Fruit fly (Drosophila melanogaster) whole organism: Measurements from ENCODE around the gene CG7985.

Experiments
- CG8478 ChIP-seq: fragments of >200 bp; optimal IDR thresholded peaks from 2 replicates; lab custom pipeline; 2018; ENCODE audit warnings: inconsistent platforms
- Dll ChIP-seq: fragments of >200 bp; optimal IDR thresholded peaks from 2 replicates; lab custom pipeline; 2017
- EcR ChIP-seq, 2 experiments: fragments of >200 bp; optimal IDR thresholded peaks; 2 replicates each; lab custom pipeline; 2017; ENCODE audit warnings: missing biosample characterization in 2 of 2, missing genetic modification characterization in 2 of 2, missing genetic modification reagents in 2 of 2
- pan ChIP-seq: fragments of >200 bp; optimal IDR thresholded peaks from 2 replicates; lab custom pipeline; 2017
- psq ChIP-seq: fragments of >200 bp; optimal IDR thresholded peaks from 2 replicates; lab custom pipeline; 2017
- usp ChIP-seq: fragments of >200 bp; optimal IDR thresholded peaks from 2 replicates; lab custom pipeline; 2017; ENCODE audit warnings: missing biosample characterization, missing genetic modification characterization, mixed read lengths

dm6 chr3R:18242089-18242955 is 42.7 kb downstream of the CG7985 start, which contains the start of the genes CG7156 and 14-3-3epsilon:
- TF ChIP-seq EcR (GFP tag; optimal IDR thresholded peaks at IDR 0.05; lab: Kevin White, UChicago) (no peak), pan (lab: Kevin White, UChicago) (no peak), CG8478 (lab: Kevin White, UChicago) (no peak), psq (lab: Kevin White, UChicago) (no peak), usp (GFP tag; lab: Kevin White, UChicago) (no peak), Dll (no peak)
